Fruit fly (Drosophila melanogaster): ENCODE results near the gene Arglu1.

The Arglu1 gene

dm6 chr2L:9954119-9954518, 16.2 kb upstream of the Arglu1 start, which contains the start of the genes CG13126 and CG4709 (continued):
- TF ChIP-seq eyg (GFP tag; optimal IDR thresholded peaks at IDR 0.05) (peak; percentile 4), NC2β (GFP tag; optimal IDR thresholded peaks at IDR 0.05) (peak; percentile 9), CTCF (GFP tag; optimal IDR thresholded peaks at IDR 0.05) (peak; percentile 61), CG7786 (GFP tag; optimal IDR thresholded peaks at IDR 0.05) (peak; percentile 9), CG12219 (GFP tag; optimal IDR thresholded peaks at IDR 0.05) (peak; percentile 70), Mes4 (GFP tag; optimal IDR thresholded peaks at IDR 0.05) (no peak), Dp (GFP tag; optimal IDR thresholded peaks at IDR 0.05) (peak; percentile 57), repo (GFP tag; optimal IDR thresholded peaks at IDR 0.05) (no peak), CG11696 (GFP tag; IDR thresholded peaks at IDR 0.05) (peak; percentile 100), Mrtf (GFP tag; IDR thresholded peaks at IDR 0.05) (peak; percentile 83), CG11247 (GFP tag; IDR thresholded peaks at IDR 0.05) (peak; percentile 83), Ravus (GFP tag; IDR thresholded peaks at IDR 0.05) (peak; percentile 67), CG9437 (GFP tag; optimal IDR thresholded peaks at IDR 0.05) (peak; percentile 82), Chrac-16 (GFP tag; optimal IDR thresholded peaks at IDR 0.05) (peak; percentile 85), zen (tag; optimal IDR thresholded peaks at IDR 0.05) (peak; percentile 96), CG18011 (GFP tag; optimal IDR thresholded peaks at IDR 0.05) (peak; percentile 64), CG9727 (GFP tag; optimal IDR thresholded peaks at IDR 0.05) (peak; percentile 96), CG8281 (tag; optimal IDR thresholded peaks at IDR 0.05) (peak; percentile 76), CG3065 (GFP tag; optimal IDR thresholded peaks at IDR 0.05) (peak; percentile 84), sima (GFP tag; optimal IDR thresholded peaks at IDR 0.05) (no peak), CG6175 (GFP tag; IDR thresholded peaks at IDR 0.05) (peak; percentile 45; the same call in 1 of the 3 replicates), trem (tag; optimal IDR thresholded peaks at IDR 0.05) (peak; percentile 96), CG3838 (GFP tag; optimal IDR thresholded peaks at IDR 0.05) (peak; percentile 58), Adf1 (GFP tag; IDR thresholded peaks at IDR 0.05) (peak; percentile 70), TFAM (GFP tag; optimal IDR thresholded peaks at IDR 0.05) (peak; percentile 43), slbo (GFP tag; IDR thresholded peaks at IDR 0.05) (peak; percentile 93), hth (optimal IDR thresholded peaks at IDR 0.05) (no peak), h (optimal IDR thresholded peaks at IDR 0.05) (no peak), Ada2b (GFP tag; IDR thresholded peaks at IDR 0.05) (peak; percentile 80), CG32772 (GFP tag; IDR thresholded peaks at IDR 0.05) (peak; percentile 89), Dbx (GFP tag; IDR thresholded peaks at IDR 0.05) (peak; percentile 87; the same call in 2 of the 3 replicates), sc (optimal IDR thresholded peaks at IDR 0.05) (no peak), sc (GFP tag; optimal IDR thresholded peaks at IDR 0.05) (peak; percentile 82), tup (GFP tag; optimal IDR thresholded peaks at IDR 0.05) (peak; percentile 56), CG13296 (GFP tag; optimal IDR thresholded peaks at IDR 0.05) (peak; percentile 91), psq (GFP tag; optimal IDR thresholded peaks at IDR 0.05) (peak; percentile 64), Dip3 (GFP tag; optimal IDR thresholded peaks at IDR 0.05) (peak; percentile 52), CG12104 (GFP tag; optimal IDR thresholded peaks at IDR 0.05) (peak; percentile 91), Dref (GFP tag; IDR thresholded peaks at IDR 0.05) (peak; percentile 33; the same call in 1 of the 2 replicates), CG31388 (GFP tag; optimal IDR thresholded peaks at IDR 0.05) (peak; percentile 84), Aef1 (GFP tag; IDR thresholded peaks at IDR 0.05) (peak; percentile 81), Antp (GFP tag; optimal IDR thresholded peaks at IDR 0.05) (peak; percentile 13), ham (GFP tag; IDR thresholded peaks at IDR 0.05) (no peak), CG7271 (tag; optimal IDR thresholded peaks at IDR 0.05) (peak; percentile 93), CG10321 (GFP tag; IDR thresholded peaks at IDR 0.05) (peak; percentile 58), bowl (GFP tag; IDR thresholded peaks at IDR 0.05) (peak; percentile 49; the same call in 1 of the 2 replicates), en (GFP tag; optimal IDR thresholded peaks at IDR 0.05) (peak; percentile 24), CG11560 (tag; IDR thresholded peaks at IDR 0.05) (no peak; the same call in 2 of the 3 replicates), Ssrp (tag; optimal IDR thresholded peaks at IDR 0.05) (peak; percentile 93), CG7963 (GFP tag; IDR thresholded peaks at IDR 0.05; ENCODE audit: partially characterized antibody) (no peak), ab (GFP tag; optimal IDR thresholded peaks at IDR 0.05) (no peak), pnt (GFP tag; optimal IDR thresholded peaks at IDR 0.05) (peak; percentile 33), NK7.1 (GFP tag; optimal IDR thresholded peaks at IDR 0.05) (peak; percentile 29), ac (GFP tag; optimal IDR thresholded peaks at IDR 0.05) (peak; percentile 39)
